Worm (Caenorhabditis elegans) whole organism, young adult: ENCODE data around the gene M163.8.

ENCODE experiments used
- B0336.3 ChIP-seq: fragments of 200-800 bp; sonication (Bioruptor generic); IDR thresholded peaks from 2 replicates; pipeline ENCODE4 v1.3.6; 2022; ENCODE audit warnings: missing genetic modification characterization, missing compliant biosample characterization
- C06A6.2 ChIP-seq: fragments of 200-800 bp; sonication (Bioruptor generic); conservative IDR thresholded peaks from 2 replicates; pipeline ENCODE4 v1.3.6; 2022; ENCODE audit warnings: missing genetic modification characterization, missing compliant biosample characterization
- F22D6.2 ChIP-seq: sonication (generic microtip); optimal IDR thresholded peaks from 2 replicates; lab custom pipeline; 2016; ENCODE audit warnings: mild to moderate bottlenecking, missing genetic modification characterization, missing compliant biosample characterization
- akir-1 ChIP-seq: fragments of 200-800 bp; sonication (Bioruptor generic); optimal IDR thresholded peaks from 2 replicates; lab custom pipeline; 2018; ENCODE audit warnings: mild to moderate bottlenecking, missing genetic modification characterization, moderate library complexity, missing compliant biosample characterization
- atf-7 ChIP-seq: sonication (generic microtip); optimal IDR thresholded peaks from 2 replicates; lab custom pipeline; 2017; ENCODE audit warnings: mild to moderate bottlenecking, missing genetic modification characterization, missing compliant biosample characterization
- cebp-1 ChIP-seq, 2 experiments: fragments of 200-800 bp in 1 of 2; sonication (Bioruptor generic) in 1 of 2; sonication (generic microtip) in 1 of 2; IDR thresholded peaks in 1 of 2; optimal IDR thresholded peaks in 1 of 2; 2 replicates each; pipeline versions ENCODE4 v1.3.6 to Lab custom; 2017 to 2022; ENCODE audit warnings: missing compliant biosample characterization in 2 of 2, missing genetic modification characterization in 2 of 2, mild to moderate bottlenecking in 1 of 2, missing genetic modification reagents in 1 of 2, moderate library complexity in 1 of 2
- cebp-2 ChIP-seq: fragments of 200-800 bp; sonication (Bioruptor generic); IDR thresholded peaks from 2 replicates; pipeline ENCODE4 v1.3.6; 2022; ENCODE audit warnings: missing genetic modification characterization, missing compliant biosample characterization
- ceh-79 ChIP-seq: sonication (generic microtip); optimal IDR thresholded peaks from 2 replicates; lab custom pipeline; 2017; ENCODE audit warnings: mild to moderate bottlenecking, missing genetic modification characterization, missing compliant biosample characterization
- chd-7 ChIP-seq: sonication (generic microtip); optimal IDR thresholded peaks from 2 replicates; lab custom pipeline; 2016; ENCODE audit warnings: mild to moderate bottlenecking, missing genetic modification characterization, moderate library complexity, missing compliant biosample characterization
- dpff-1 ChIP-seq: sonication (generic microtip); optimal IDR thresholded peaks from 2 replicates; lab custom pipeline; 2017; ENCODE audit warnings: mild to moderate bottlenecking, missing genetic modification characterization, missing compliant biosample characterization
- egl-18 ChIP-seq: fragments of 200-800 bp; sonication (Bioruptor generic); IDR thresholded peaks from 2 replicates; pipeline ENCODE4 v1.3.6; 2022; ENCODE audit warnings: missing genetic modification reagents, missing genetic modification characterization, missing compliant biosample characterization
- egl-44 ChIP-seq: fragments of 200-800 bp; sonication (Bioruptor generic); IDR thresholded peaks from 2 replicates; pipeline ENCODE4 v1.3.6; 2022; ENCODE audit warnings: missing genetic modification reagents, missing genetic modification characterization, missing compliant biosample characterization
- ets-4 ChIP-seq: fragments of 200-800 bp; sonication (Bioruptor generic); optimal IDR thresholded peaks from 2 replicates; lab custom pipeline; 2018; ENCODE audit warnings: mild to moderate bottlenecking, missing genetic modification characterization, missing compliant biosample characterization
- fkh-3 ChIP-seq: sonication (generic microtip); optimal IDR thresholded peaks from 2 replicates; lab custom pipeline; 2016; ENCODE audit warnings: mild to moderate bottlenecking, missing genetic modification characterization, missing compliant biosample characterization
- gei-17 ChIP-seq: fragments of 200-800 bp; sonication (Bioruptor generic); optimal IDR thresholded peaks from 2 replicates; lab custom pipeline; 2018; ENCODE audit warnings: mild to moderate bottlenecking, missing genetic modification characterization, missing compliant biosample characterization
- him-1 ChIP-seq: sonication (generic microtip); optimal IDR thresholded peaks from 2 replicates; lab custom pipeline; 2016; ENCODE audit warnings: missing genotype, missing genetic modification reagents, missing genetic modification characterization, missing compliant biosample characterization
- hrde-1 ChIP-seq: sonication (generic microtip); optimal IDR thresholded peaks from 2 replicates; lab custom pipeline; 2016; ENCODE audit warnings: missing genetic modification characterization, mild to moderate bottlenecking, missing compliant biosample characterization, moderate library complexity, missing genotype, missing genetic modification reagents, borderline replicate concordance
- let-607 ChIP-seq, 2 experiments: fragments of 200-800 bp in 1 of 2; sonication (Bioruptor generic) in 1 of 2; sonication (generic microtip) in 1 of 2; optimal IDR thresholded peaks; 2 replicates each; lab custom pipeline; 2016 to 2018; ENCODE audit warnings: mild to moderate bottlenecking in 2 of 2, missing compliant biosample characterization in 2 of 2, missing genetic modification characterization in 2 of 2, moderate library complexity in 2 of 2, missing genotype in 1 of 2
- lin-26 ChIP-seq: fragments of 200-800 bp; sonication (Bioruptor generic); IDR thresholded peaks from 2 replicates; pipeline ENCODE4 v1.3.6; 2022; ENCODE audit warnings: missing genetic modification reagents, missing genetic modification characterization, missing compliant biosample characterization
- lin-40 ChIP-seq: sonication (generic microtip); optimal IDR thresholded peaks from 2 replicates; lab custom pipeline; 2016; ENCODE audit warnings: missing genetic modification characterization, mild to moderate bottlenecking, missing compliant biosample characterization, missing genotype, missing genetic modification reagents
- lir-1 ChIP-seq: fragments of 200-800 bp; sonication (Bioruptor generic); conservative IDR thresholded peaks from 2 replicates; pipeline ENCODE4 v1.3.6; 2022; ENCODE audit warnings: missing genetic modification reagents, missing genetic modification characterization, missing compliant biosample characterization
- lsl-1 ChIP-seq: fragments of 200-800 bp; sonication (Bioruptor generic); optimal IDR thresholded peaks from 2 replicates; lab custom pipeline; 2018; ENCODE audit warnings: mild to moderate bottlenecking, missing genetic modification characterization, moderate library complexity, missing compliant biosample characterization
- madf-3 ChIP-seq: fragments of 200-800 bp; sonication (Bioruptor generic); IDR thresholded peaks from 2 replicates; pipeline ENCODE4 v1.3.6; 2022; ENCODE audit warnings: missing genetic modification reagents, missing genetic modification characterization, missing compliant biosample characterization
- nfya-1 ChIP-seq: sonication (generic microtip); optimal IDR thresholded peaks from 2 replicates; lab custom pipeline; 2017; ENCODE audit warnings: antibody characterized with exemption, missing compliant biosample characterization, missing genetic modification characterization, borderline replicate concordance; ENCODE audit not compliant: insufficient read depth
- nfyb-1 ChIP-seq: fragments of 200-800 bp; sonication (Bioruptor generic); IDR thresholded peaks from 2 replicates; pipeline ENCODE4 v1.3.6; 2022; ENCODE audit warnings: missing genetic modification reagents, missing genetic modification characterization, missing compliant biosample characterization
- nhr-80 ChIP-seq: sonication (generic microtip); optimal IDR thresholded peaks from 2 replicates; lab custom pipeline; 2016; ENCODE audit warnings: missing genetic modification characterization, missing compliant biosample characterization
- nhr-90 ChIP-seq: sonication (generic microtip); optimal IDR thresholded peaks from 2 replicates; lab custom pipeline; 2016; ENCODE audit warnings: missing genotype, mild to moderate bottlenecking, missing genetic modification characterization, missing compliant biosample characterization
- pbrm-1 ChIP-seq: fragments of 200-800 bp; sonication (Bioruptor generic); IDR thresholded peaks from 2 replicates; pipeline ENCODE4 v1.3.6; 2022; ENCODE audit warnings: missing genetic modification reagents, missing genetic modification characterization, missing compliant biosample characterization
- pha-4 ChIP-seq: fragments of 150-350 bp; sonication (generic microtip); optimal IDR thresholded peaks from 2 replicates; lab custom pipeline; 2014; ENCODE audit warnings: missing biosample characterization, missing genetic modification reagents, missing genetic modification characterization
- sdz-38 ChIP-seq: sonication (generic microtip); optimal IDR thresholded peaks from 2 replicates; lab custom pipeline; 2016; ENCODE audit warnings: missing genotype, missing genetic modification characterization, missing compliant biosample characterization
- sea-2 ChIP-seq: fragments of 200-800 bp; sonication (Bioruptor generic); IDR thresholded peaks from 2 replicates; pipeline ENCODE4 v1.3.6; 2022; ENCODE audit warnings: missing genetic modification characterization, missing compliant biosample characterization
- snpc-1.1 ChIP-seq: sonication (generic microtip); optimal IDR thresholded peaks from 2 replicates; lab custom pipeline; 2017; ENCODE audit warnings: missing genetic modification characterization, mild to moderate bottlenecking, missing compliant biosample characterization, antibody characterized with exemption, moderate library complexity, missing genotype, missing genetic modification reagents; ENCODE audit not compliant: insufficient read depth
- snpc-4 ChIP-seq, 5 experiments: fragments of 150-350 bp in 1 of 5; sonication (generic microtip) in 4 of 5; optimal IDR thresholded peaks; 2 replicates each; lab custom pipeline; 2014 to 2018; ENCODE audit warnings: missing genetic modification characterization in 5 of 5, missing biosample characterization in 3 of 5, antibody characterized with exemption in 2 of 5, mild to moderate bottlenecking in 2 of 5, missing compliant biosample characterization in 2 of 5, missing genotype in 2 of 5, moderate library complexity in 2 of 5, missing genetic modification reagents in 1 of 5
- tbp1 ChIP-seq: fragments of 200-800 bp; sonication (Bioruptor generic); optimal IDR thresholded peaks from 2 replicates; lab custom pipeline; 2018; ENCODE audit warnings: mild to moderate bottlenecking, missing genetic modification characterization, missing compliant biosample characterization
- tlf-1 ChIP-seq: fragments of 200-800 bp; sonication (Bioruptor generic); optimal IDR thresholded peaks from 2 replicates; lab custom pipeline; 2018; ENCODE audit warnings: mild to moderate bottlenecking, missing genetic modification characterization, missing compliant biosample characterization
- unc-62 ChIP-seq: fragments of 150-350 bp; optimal IDR thresholded peaks from 2 replicates; lab custom pipeline; 2014; ENCODE audit warnings: missing biosample characterization, missing genetic modification reagents, missing genetic modification characterization
- zim-3 ChIP-seq: sonication (generic microtip); optimal IDR thresholded peaks from 2 replicates; lab custom pipeline; 2017; ENCODE audit warnings: mild to moderate bottlenecking, missing genetic modification characterization, moderate library complexity, missing compliant biosample characterization
- ztf-22 ChIP-seq: fragments of 200-800 bp; sonication (Bioruptor generic); optimal IDR thresholded peaks from 2 replicates; lab custom pipeline; 2018; ENCODE audit warnings: mild to moderate bottlenecking, missing genetic modification characterization, moderate library complexity, missing compliant biosample characterization
- ztf-25 ChIP-seq: fragments of 200-800 bp; sonication (Bioruptor generic); IDR thresholded peaks from 2 replicates; pipeline ENCODE4 v1.3.6; 2022; ENCODE audit warnings: missing genetic modification reagents, missing genetic modification characterization, missing compliant biosample characterization
- ztf-3 ChIP-seq: fragments of 200-800 bp; sonication (Bioruptor generic); optimal IDR thresholded peaks from 2 replicates; lab custom pipeline; 2018; ENCODE audit warnings: mild to moderate bottlenecking, missing genetic modification characterization, missing compliant biosample characterization

Gene M163.8

DNA sequence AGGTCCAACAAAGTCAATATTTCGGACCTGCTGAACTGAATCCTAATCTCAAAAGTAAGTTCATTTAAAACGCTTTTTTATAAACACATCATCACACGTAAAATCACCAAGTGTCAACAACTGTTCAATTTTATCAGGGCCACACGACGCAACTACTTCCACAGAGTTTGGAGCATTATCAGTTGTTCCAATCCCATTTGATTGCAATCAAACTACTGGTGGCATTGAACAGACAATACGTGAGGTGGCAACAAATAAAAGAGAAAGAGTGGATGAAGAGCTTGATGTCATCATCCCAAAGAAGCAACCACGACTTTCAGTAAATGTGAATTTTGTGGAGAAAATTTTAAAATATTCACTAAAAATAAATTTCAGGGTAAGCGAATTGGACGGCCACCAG lies 11.6 kb downstream of the M163.8 start:
- TF ChIP-seq lir-1 (GFP tag; lab: Robert Waterston, UW) (no peak), nhr-80 (peak; percentile 3), zim-3 (tag; lab: Kevin White, UChicago) (no peak)

DNA sequence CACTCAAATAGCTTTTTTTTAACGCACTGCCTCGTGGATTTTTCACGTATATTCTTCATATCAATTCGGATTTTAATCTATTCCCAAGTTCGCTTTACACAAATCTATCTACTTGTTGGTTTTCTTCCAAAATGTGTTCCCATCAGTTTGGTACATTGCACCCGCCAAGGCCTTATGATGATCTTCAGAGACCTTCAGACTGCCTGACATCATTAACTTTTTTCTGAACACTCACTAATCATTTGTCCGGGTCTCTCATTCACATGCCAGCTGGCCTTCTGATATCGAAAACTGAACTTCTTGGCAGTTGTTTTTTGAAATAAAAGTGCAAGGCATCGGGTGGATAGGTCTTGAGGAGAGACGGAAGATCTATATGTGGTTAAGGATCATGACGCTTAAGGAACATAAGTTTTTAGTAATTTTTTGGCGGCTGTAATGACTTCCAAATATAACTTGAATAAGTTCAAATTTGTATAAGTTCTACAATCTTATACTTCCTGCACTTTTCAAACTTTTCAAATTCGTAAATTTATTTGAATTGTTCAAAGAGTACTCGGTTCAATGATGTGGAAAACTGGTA lies 15.0 kb downstream of the M163.8 start:
- TF ChIP-seq unc-62, result peak; percentile 17
- no peak for TF ChIP-seq fkh-3 (tag; lab: Kevin White, UChicago)
- TF ChIP-seq, all 124 proteins: peak for 1

DNA sequence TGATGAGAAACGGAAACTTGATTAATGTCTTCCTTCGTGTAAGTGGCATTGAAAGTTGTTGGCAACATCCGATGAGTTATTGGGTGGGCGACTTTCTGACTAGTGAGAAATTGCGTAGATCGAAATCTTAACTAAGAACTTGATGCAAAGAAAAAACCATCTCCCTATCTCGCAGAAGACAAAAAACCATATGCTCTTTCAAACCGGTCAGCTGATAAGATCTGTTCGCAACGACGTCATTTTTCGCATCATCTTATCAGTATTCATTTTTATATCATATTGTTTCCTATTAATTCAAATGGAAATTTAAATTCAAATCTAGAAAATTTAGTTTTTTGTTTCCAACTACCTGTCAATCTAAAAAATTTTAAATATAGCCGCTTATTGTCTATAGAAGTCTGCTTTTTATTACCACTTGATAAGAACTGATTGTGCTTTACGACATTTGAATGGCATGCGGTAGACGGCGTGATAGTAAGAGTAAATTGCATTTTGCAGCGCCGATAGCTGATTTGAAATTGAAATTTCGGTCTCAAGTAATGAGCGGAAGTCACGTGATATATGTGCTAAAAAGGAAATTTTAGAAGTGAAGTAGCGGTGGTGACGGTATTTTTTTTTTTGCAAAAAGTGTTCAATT lies 15.6 kb downstream of the M163.8 start:
- TF ChIP-seq tbp1 (peak; percentile 46), snpc-4 (GFP tag; optimal IDR thresholded peaks at IDR 0.05; lab: Kevin White, UChicago) (no peak), snpc-4 (tag; optimal IDR thresholded peaks at IDR 0.05; lab: Kevin White, UChicago) (peak in 3 of 4 experiments; percentile 0 to 42 (median 28)), B0336.3 (GFP tag; lab: Robert Waterston, UW) (peak; percentile 51; the same call in 1 of the 2 replicates), ets-4 (no peak), pbrm-1 (no peak), him-1 (tag; lab: Kevin White, UChicago) (no peak), F22D6.2 (tag; lab: Kevin White, UChicago) (peak; percentile 24), dpff-1 (tag; lab: Kevin White, UChicago) (no peak), tlf-1 (GFP tag; lab: Kevin White, UChicago) (peak; percentile 72), cebp-2 (no peak), gei-17 (GFP tag; lab: Kevin White, UChicago) (peak; percentile 19), chd-7 (tag; lab: Kevin White, UChicago) (peak; percentile 69), atf-7 (tag; lab: Kevin White, UChicago) (peak; percentile 92), pha-4 (tag; lab: Kevin White, UChicago) (peak; percentile 43), sea-2 (no peak), nhr-80 (peak; percentile 97), nhr-90 (tag; lab: Kevin White, UChicago) (peak; percentile 40), lin-40 (tag; lab: Kevin White, UChicago) (peak; percentile 69), ztf-25 (GFP tag; lab: Robert Waterston, UW) (no peak), let-607 (tag; optimal IDR thresholded peaks at IDR 0.05; lab: Kevin White, UChicago) (peak in 1 of 2 experiments; percentile 88), cebp-1 (GFP tag; IDR thresholded peaks at IDR 0.05; lab: Robert Waterston, UW) (no peak), cebp-1 (tag; optimal IDR thresholded peaks at IDR 0.05; lab: Kevin White, UChicago) (peak; percentile 50), ztf-22 (GFP tag; lab: Kevin White, UChicago) (peak; percentile 89)

DNA sequence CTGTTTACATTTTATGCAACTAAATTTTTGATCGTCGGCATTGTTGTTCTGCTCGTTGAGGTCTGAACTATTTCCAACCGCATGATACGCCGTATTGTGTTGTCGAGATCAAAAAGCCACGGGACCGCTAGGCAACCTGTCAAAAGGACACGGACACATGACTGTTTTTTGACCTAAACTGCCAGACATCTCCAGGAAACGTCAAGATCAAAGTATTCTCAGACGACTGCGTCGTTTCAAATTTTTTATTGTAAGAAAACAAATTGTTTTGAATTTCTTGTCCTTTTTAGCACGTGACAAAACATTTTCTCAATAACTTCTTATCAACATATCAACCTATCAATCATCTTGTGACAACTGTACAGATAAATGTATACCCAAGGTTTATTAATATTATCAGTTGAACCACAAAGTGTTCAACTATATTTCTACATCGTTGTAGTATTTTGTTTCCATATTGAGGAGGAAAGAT lies 17.2 kb downstream of the M163.8 start:
- TF ChIP-seq C06A6.2 (GFP tag; lab: Robert Waterston, UW) (peak; percentile 74), atf-7 (tag; lab: Kevin White, UChicago) (peak; percentile 58), akir-1 (GFP tag; lab: Kevin White, UChicago) (no peak), nfya-1 (tag; lab: Kevin White, UChicago) (no peak), ztf-3 (GFP tag; lab: Kevin White, UChicago) (no peak), madf-3 (GFP tag; lab: Robert Waterston, UW) (no peak), zim-3 (tag; lab: Kevin White, UChicago) (peak; percentile 3), lin-26 (peak; percentile 77; the same call in 1 of the 2 replicates), egl-18 (GFP tag; lab: Robert Waterston, UW) (no peak), lsl-1 (no peak), hrde-1 (no peak), snpc-1.1 (tag; lab: Kevin White, UChicago) (no peak), sdz-38 (no peak), pbrm-1 (no peak), nfyb-1 (GFP tag; lab: Robert Waterston, UW) (0 out of 2 replicates have a peak, but pooled peaks have one; percentile 28), cebp-2 (no peak), egl-44 (0 out of 2 replicates have a peak, but pooled peaks have one; percentile 43), ceh-79 (tag; lab: Kevin White, UChicago) (no peak), him-1 (tag; lab: Kevin White, UChicago) (no peak), nhr-90 (tag; lab: Kevin White, UChicago) (peak; percentile 68)
